Worm (Caenorhabditis elegans): ENCODE data around the gene T19C3.4.

The T19C3.4 gene

ce11 chrIII:649935-650334 lies 29.9 kb upstream of the T19C3.4 start:
- TF ChIP-seq hmbx-1 (tag; optimal IDR thresholded peaks at IDR 0.05), result no peak
- no peak for TF ChIP-seq tra-4 (tag; optimal IDR thresholded peaks at IDR 0.05)
- TF ChIP-seq tbx-37 (GFP tag; conservative IDR thresholded peaks at IDR 0.05), result no peak
- TF ChIP-seq ceh-13 (GFP tag; optimal IDR thresholded peaks at IDR 0.05), result no peak
- TF ChIP-seq aly-1 (tag; optimal IDR thresholded peaks at IDR 0.05), result no peak
- no peak for TF ChIP-seq tbx-11 (GFP tag; IDR thresholded peaks at IDR 0.05)
- no peak for TF ChIP-seq hnd-1 (tag; optimal IDR thresholded peaks at IDR 0.05)
- TF ChIP-seq scrt-1 (GFP tag; IDR thresholded peaks at IDR 0.05), result no peak
- TF ChIP-seq sea-1 (GFP tag; conservative IDR thresholded peaks at IDR 0.05), result no peak
- TF ChIP-seq ama-1 (optimal IDR thresholded peaks at IDR 0.05), result no peak
- TF ChIP-seq ceh-36 (tag; optimal IDR thresholded peaks at IDR 0.05), result no peak
- TF ChIP-seq pes-1 (GFP tag; IDR thresholded peaks at IDR 0.05), result no peak
- no peak for TF ChIP-seq ets-7 (tag; optimal IDR thresholded peaks at IDR 0.05)
- TF ChIP-seq F13C5.2 (tag; optimal IDR thresholded peaks at IDR 0.05), result no peak
- no peak for TF ChIP-seq flt-1 (GFP tag; IDR thresholded peaks at IDR 0.05)
- no peak for TF ChIP-seq B0310.2 (tag; optimal IDR thresholded peaks at IDR 0.05)
- no peak for TF ChIP-seq hmg-4 (GFP tag; optimal IDR thresholded peaks at IDR 0.05)

- no peak for TF ChIP-seq hnd-1 (tag; optimal IDR thresholded peaks at IDR 0.05)
- no peak for TF ChIP-seq ceh-13 (GFP tag; optimal IDR thresholded peaks at IDR 0.05)
- TF ChIP-seq B0310.2 (tag; optimal IDR thresholded peaks at IDR 0.05), result no peak
- no peak for TF ChIP-seq ets-7 (tag; optimal IDR thresholded peaks at IDR 0.05)
- no peak for TF ChIP-seq sea-1 (GFP tag; conservative IDR thresholded peaks at IDR 0.05)
- no peak for TF ChIP-seq hmg-4 (GFP tag; optimal IDR thresholded peaks at IDR 0.05)
- TF ChIP-seq ama-1 (optimal IDR thresholded peaks at IDR 0.05), result no peak
Observed at ce11 chrIII:647248-647647, 27.2 kb upstream of the T19C3.4 start.

DNA sequence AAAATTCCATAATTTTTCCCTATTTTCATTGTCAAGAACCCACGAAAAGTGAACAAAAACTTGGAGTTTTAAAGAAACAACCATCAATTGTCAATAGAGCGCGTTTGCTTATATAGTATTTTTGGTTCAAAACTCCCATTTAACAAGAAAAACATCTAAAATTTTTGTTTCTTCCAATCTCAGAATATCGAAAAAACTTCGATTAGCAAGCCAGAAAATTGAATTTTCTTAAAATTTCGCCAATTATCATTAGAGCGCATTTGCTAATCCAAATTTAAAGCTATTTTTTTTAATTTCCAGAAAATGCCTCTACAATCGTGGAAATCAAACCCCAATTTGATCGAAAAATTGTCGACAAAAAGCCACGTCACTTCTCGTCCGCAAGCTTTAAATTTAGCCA lies 26.4 kb upstream of the T19C3.4 start, which contains the start of gene orai-1:
Gene orai-1, plus strand, starts transcription at position 301 of the 400 bp plus-strand sequence.
- TF ChIP-seq ama-1 (optimal IDR thresholded peaks at IDR 0.05) (no peak), sea-1 (GFP tag; conservative IDR thresholded peaks at IDR 0.05) (no peak), tbx-37 (GFP tag; conservative IDR thresholded peaks at IDR 0.05) (no peak), hmg-4 (GFP tag; optimal IDR thresholded peaks at IDR 0.05) (no peak), F13C5.2 (tag; optimal IDR thresholded peaks at IDR 0.05) (no peak), pes-1 (GFP tag; IDR thresholded peaks at IDR 0.05) (no peak), hmbx-1 (tag; optimal IDR thresholded peaks at IDR 0.05) (no peak), scrt-1 (GFP tag; IDR thresholded peaks at IDR 0.05) (no peak), ceh-36 (tag; optimal IDR thresholded peaks at IDR 0.05) (no peak), tra-4 (tag; optimal IDR thresholded peaks at IDR 0.05) (no peak), ets-7 (tag; optimal IDR thresholded peaks at IDR 0.05) (no peak), B0310.2 (tag; optimal IDR thresholded peaks at IDR 0.05) (no peak), tbx-11 (GFP tag; IDR thresholded peaks at IDR 0.05) (no peak), flt-1 (GFP tag; IDR thresholded peaks at IDR 0.05) (no peak), hnd-1 (tag; optimal IDR thresholded peaks at IDR 0.05) (no peak), aly-1 (tag; optimal IDR thresholded peaks at IDR 0.05) (no peak), ceh-13 (GFP tag; optimal IDR thresholded peaks at IDR 0.05) (no peak)

ce11 chrIII:644660-645059 lies 24.6 kb upstream of the T19C3.4 start:
- no peak for TF ChIP-seq hnd-1 (tag; optimal IDR thresholded peaks at IDR 0.05)
- TF ChIP-seq tbx-11 (GFP tag; IDR thresholded peaks at IDR 0.05), result no peak
- no peak for TF ChIP-seq ama-1 (optimal IDR thresholded peaks at IDR 0.05)

DNA sequence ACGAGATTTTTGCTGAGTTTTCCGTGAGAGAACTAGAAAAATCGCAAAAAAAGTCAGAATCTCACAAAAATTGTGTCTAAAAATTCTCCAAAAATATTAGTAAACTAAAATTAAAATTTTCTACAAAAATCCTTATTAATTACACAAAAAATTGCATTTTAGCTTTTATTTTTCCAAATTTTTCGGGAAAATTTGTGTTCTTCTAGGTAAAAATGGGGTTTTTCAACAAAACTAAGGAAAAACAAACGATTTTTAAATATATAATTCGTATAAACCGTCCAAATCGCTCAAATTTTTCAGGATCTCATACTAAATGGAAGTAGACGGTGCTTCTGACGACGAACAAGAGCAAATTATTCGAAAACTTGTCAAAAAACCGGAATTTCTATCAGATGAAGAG lies 21.7 kb upstream of the T19C3.4 start, which contains the start of gene W06E11.1:
Gene W06E11.1, plus strand, starts transcription at position 301 of the 400 bp plus-strand sequence.
- TF ChIP-seq ets-7 (tag; optimal IDR thresholded peaks at IDR 0.05) (no peak), tbx-37 (GFP tag; conservative IDR thresholded peaks at IDR 0.05) (no peak), aly-1 (tag; optimal IDR thresholded peaks at IDR 0.05) (no peak), B0310.2 (tag; optimal IDR thresholded peaks at IDR 0.05) (no peak), hmbx-1 (tag; optimal IDR thresholded peaks at IDR 0.05) (no peak), ceh-36 (tag; optimal IDR thresholded peaks at IDR 0.05) (no peak), F13C5.2 (tag; optimal IDR thresholded peaks at IDR 0.05) (no peak), pes-1 (GFP tag; IDR thresholded peaks at IDR 0.05) (no peak), flt-1 (GFP tag; IDR thresholded peaks at IDR 0.05) (no peak), ama-1 (optimal IDR thresholded peaks at IDR 0.05) (no peak), ceh-13 (GFP tag; optimal IDR thresholded peaks at IDR 0.05) (no peak), scrt-1 (GFP tag; IDR thresholded peaks at IDR 0.05) (no peak)

DNA sequence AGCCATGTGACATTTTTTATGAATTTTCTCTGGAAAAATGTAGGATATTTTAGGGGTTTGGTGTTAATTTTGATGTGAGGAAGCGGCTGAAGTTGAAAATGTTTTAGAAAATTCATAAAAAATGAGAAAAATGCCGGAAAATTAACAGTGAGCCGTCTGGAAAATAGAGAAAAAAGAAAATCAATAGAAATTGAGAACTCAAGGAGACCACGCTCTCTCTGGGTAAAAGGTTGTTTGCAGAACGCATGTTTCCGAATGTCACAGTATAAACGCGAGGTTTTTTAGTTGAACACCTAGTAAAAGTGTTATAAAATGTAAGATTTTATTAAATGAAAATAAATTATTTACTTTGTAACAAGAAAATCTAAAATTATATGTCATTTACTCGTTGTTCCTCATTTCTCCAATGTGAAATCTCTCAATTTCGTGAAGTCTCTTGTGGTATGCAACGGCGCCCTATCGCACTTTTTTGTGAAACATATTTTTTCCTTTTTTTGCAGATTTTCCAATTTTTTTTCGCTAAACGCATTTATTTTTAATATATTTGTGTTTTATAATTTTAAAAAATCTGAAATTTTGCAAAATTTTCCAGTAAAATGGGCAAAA lies 20.2 kb upstream of the T19C3.4 start, which contains the start of the genes tag-266 and tag-267:
Gene tag-266, minus strand, starts transcription at position 29 of the 606 bp plus-strand sequence.
Gene tag-267, plus strand, starts transcription at position 593 of the 606 bp plus-strand sequence.
- no peak for TF ChIP-seq hmg-4 (GFP tag; optimal IDR thresholded peaks at IDR 0.05)
- peak; percentile 35; the same call in 1 of the 2 replicates for TF ChIP-seq flt-1 (GFP tag; IDR thresholded peaks at IDR 0.05)
- TF ChIP-seq hnd-1 (tag; optimal IDR thresholded peaks at IDR 0.05), result peak; percentile 63
- peak; percentile 87 for TF ChIP-seq F13C5.2 (tag; optimal IDR thresholded peaks at IDR 0.05)
- TF ChIP-seq aly-1 (tag; optimal IDR thresholded peaks at IDR 0.05), result no peak
- no peak for TF ChIP-seq ama-1 (optimal IDR thresholded peaks at IDR 0.05)
- TF ChIP-seq ceh-36 (tag; optimal IDR thresholded peaks at IDR 0.05), result no peak
- TF ChIP-seq sea-1 (GFP tag; conservative IDR thresholded peaks at IDR 0.05), result no peak
- TF ChIP-seq tra-4 (tag; optimal IDR thresholded peaks at IDR 0.05), result peak; percentile 18
- TF ChIP-seq B0310.2 (tag; optimal IDR thresholded peaks at IDR 0.05), result peak; percentile 59
- TF ChIP-seq ets-7 (tag; optimal IDR thresholded peaks at IDR 0.05), result no peak
- peak; percentile 71 for TF ChIP-seq tbx-11 (GFP tag; IDR thresholded peaks at IDR 0.05)
- peak; percentile 40 for TF ChIP-seq ceh-13 (GFP tag; optimal IDR thresholded peaks at IDR 0.05)
- TF ChIP-seq pes-1 (GFP tag; IDR thresholded peaks at IDR 0.05), result peak; percentile 78
- TF ChIP-seq tbx-37 (GFP tag; conservative IDR thresholded peaks at IDR 0.05), result peak; percentile 58
- peak; percentile 56 for TF ChIP-seq hmbx-1 (tag; optimal IDR thresholded peaks at IDR 0.05)
- TF ChIP-seq scrt-1 (GFP tag; IDR thresholded peaks at IDR 0.05), result no peak

DNA sequence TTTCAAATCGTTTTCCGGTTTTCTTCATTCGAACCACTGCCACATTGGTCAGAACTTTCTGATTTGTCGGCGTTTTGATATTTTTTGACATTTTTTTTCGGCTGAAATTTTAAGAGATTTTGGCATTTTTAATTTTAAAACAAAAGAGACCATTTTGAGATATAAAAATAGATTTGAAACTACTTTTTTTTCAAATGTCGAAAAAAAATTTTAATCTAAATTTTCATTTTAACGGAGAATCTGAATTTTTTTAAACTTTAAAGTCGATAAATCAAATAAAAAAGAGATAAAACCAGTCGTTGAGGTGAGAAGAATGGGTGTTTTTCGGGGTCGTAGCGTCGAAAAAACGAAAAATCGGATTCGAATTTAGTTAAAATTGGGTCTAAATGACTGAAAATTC lies 18.3 kb upstream of the T19C3.4 start, which contains the start of gene sbds-1:
Gene sbds-1, minus strand, starts transcription at position 101 of the 400 bp plus-strand sequence.
- TF ChIP-seq ama-1 (optimal IDR thresholded peaks at IDR 0.05) (no peak), tbx-37 (GFP tag; conservative IDR thresholded peaks at IDR 0.05) (no peak), F13C5.2 (tag; optimal IDR thresholded peaks at IDR 0.05) (no peak), ceh-36 (tag; optimal IDR thresholded peaks at IDR 0.05) (no peak), pes-1 (GFP tag; IDR thresholded peaks at IDR 0.05) (no peak), scrt-1 (GFP tag; IDR thresholded peaks at IDR 0.05) (no peak), ceh-13 (GFP tag; optimal IDR thresholded peaks at IDR 0.05) (no peak), tbx-11 (GFP tag; IDR thresholded peaks at IDR 0.05) (no peak)
